Fruit fly (Drosophila melanogaster) Kc167 (cell line): Measurements from ENCODE around the gene ifc.

Experiments used
- Myc ChIP-seq: fragments of >200 bp; optimal IDR thresholded peaks from 2 replicates; lab custom pipeline; 2017; ENCODE audit warnings: missing external identifiers
- h ChIP-seq: fragments of >200 bp; optimal IDR thresholded peaks from 3 replicates; lab custom pipeline; 2018; ENCODE audit warnings: missing external identifiers
- insv ChIP-seq: fragments of >200 bp; optimal IDR thresholded peaks from 3 replicates; lab custom pipeline; 2018; ENCODE audit warnings: missing external identifiers
- ttk ChIP-seq: sonication (Bioruptor generic); optimal IDR thresholded peaks from 2 replicates; lab custom pipeline; 2017; ENCODE audit warnings: missing external identifiers

DNA sequence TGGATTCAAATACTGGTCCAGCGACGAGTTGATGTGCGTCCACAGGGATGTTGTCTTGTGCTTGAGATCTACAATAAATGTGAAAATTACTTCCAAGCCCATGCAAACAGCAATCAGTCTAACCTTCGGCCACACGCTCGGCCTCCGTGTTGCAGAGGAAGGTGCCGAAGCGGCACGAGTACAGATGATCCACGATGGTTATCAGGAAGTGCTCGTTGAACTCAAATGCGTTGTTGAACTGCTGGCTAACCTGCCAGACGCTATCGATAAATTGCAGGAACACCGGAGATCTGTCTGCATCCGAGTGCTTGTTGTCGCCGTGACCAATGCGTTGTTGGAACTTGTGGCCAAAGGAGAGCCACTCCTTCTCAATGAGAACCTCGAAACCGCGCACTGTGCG, 49.0 kb downstream of the ifc start:
- TF ChIP-seq h (lab: Kevin White, UChicago) (no peak), ttk (lab: Kevin White, UChicago) (no peak), Myc (lab: Kevin White, UChicago) (no peak), insv (lab: Kevin White, UChicago) (no peak)
